Fruit fly (Drosophila melanogaster): ENCODE results near the gene CG6059.

- TF ChIP-seq CG4820 (GFP tag; optimal IDR thresholded peaks at IDR 0.05) (no peak), slou (GFP tag; optimal IDR thresholded peaks at IDR 0.05) (no peak)
Measured at dm6 chr3R:27134728-27135361, 10.4 kb upstream of the CG6059 start.
